6 fruit fly cellular contexts compared by ENCODE assay signal in genomic region chr2L:11221296-11221698, dm6.
TF ChIP-seq lines count a peak whose summit lies in the region.

No protein-coding gene starts in this region.

- no peak for TF ChIP-seq CTCF in whole organism, embryonic (GFP tag; optimal IDR thresholded peaks at IDR 0.05; lab: Kevin White, UChicago)

TF ChIP-seq in whole organism, 6 proteins besides CTCF, POLR2A, EP300 and RAD21:
- peak; percentile 60 for TF ChIP-seq Dll (optimal IDR thresholded peaks at IDR 0.05; lab: Kevin White, UChicago)
- no peak for TF ChIP-seq CG8478 (optimal IDR thresholded peaks at IDR 0.05; lab: Kevin White, UChicago)

TF ChIP-seq in whole organism, adult, 20 proteins besides CTCF, POLR2A, EP300 and RAD21:
- TF ChIP-seq CG5204 (GFP tag; optimal IDR thresholded peaks at IDR 0.05; lab: Kevin White, UChicago) (no peak), kay (GFP tag; lab: Kevin White, UChicago; ENCODE audit: borderline replicate concordance) (no peak), tj (GFP tag; optimal IDR thresholded peaks at IDR 0.05; lab: Kevin White, UChicago) (peak; percentile 15), CG1620 (GFP tag; optimal IDR thresholded peaks at IDR 0.05; lab: Kevin White, UChicago) (no peak)

TF ChIP-seq in whole organism, embryonic, 481 proteins besides CTCF, POLR2A, EP300 and RAD21 (continues in another document):
- no peak for TF ChIP-seq dan (GFP tag; IDR thresholded peaks at IDR 0.05; lab: Robert Waterston, UW)
- TF ChIP-seq CG1233 (GFP tag; optimal IDR thresholded peaks at IDR 0.05; lab: Kevin White, UChicago): no peak
- no peak for TF ChIP-seq tio (GFP tag; optimal IDR thresholded peaks at IDR 0.05; lab: Kevin White, UChicago)
- TF ChIP-seq bcd (GFP tag; optimal IDR thresholded peaks at IDR 0.05; lab: Kevin White, UChicago): no peak
- TF ChIP-seq gfzf (GFP tag; optimal IDR thresholded peaks at IDR 0.05; lab: Kevin White, UChicago): no peak
- TF ChIP-seq CG11723 (GFP tag; optimal IDR thresholded peaks at IDR 0.05; lab: Kevin White, UChicago): no peak
- TF ChIP-seq Sry-β (GFP tag; optimal IDR thresholded peaks at IDR 0.05; lab: Kevin White, UChicago): no peak
- no peak for TF ChIP-seq CG9437 (GFP tag; optimal IDR thresholded peaks at IDR 0.05; lab: Kevin White, UChicago)
- 0 out of 2 replicates have a peak, but pooled peaks have one; percentile 11 for TF ChIP-seq CG31224 (GFP tag; IDR thresholded peaks at IDR 0.05; lab: Robert Waterston, UW)
- no peak for TF ChIP-seq CG8290 (GFP tag; optimal IDR thresholded peaks at IDR 0.05; lab: Kevin White, UChicago)
- peak in 1 of 2 experiments; percentile 25 for TF ChIP-seq CG8290 (tag; optimal IDR thresholded peaks at IDR 0.05; lab: Kevin White, UChicago)
- TF ChIP-seq CG18476 (GFP tag; optimal IDR thresholded peaks at IDR 0.05; lab: Kevin White, UChicago): no peak
- TF ChIP-seq CG18764 (GFP tag; optimal IDR thresholded peaks at IDR 0.05; lab: Kevin White, UChicago): no peak
- TF ChIP-seq CG17328 (GFP tag; IDR thresholded peaks at IDR 0.05; lab: Robert Waterston, UW): no peak
- no peak for TF ChIP-seq seq (GFP tag; IDR thresholded peaks at IDR 0.05; lab: Robert Waterston, UW)
- no peak for TF ChIP-seq Fer3 (tag; optimal IDR thresholded peaks at IDR 0.05; lab: Kevin White, UChicago)
- no peak for TF ChIP-seq Awh (GFP tag; IDR thresholded peaks at IDR 0.05; lab: Robert Waterston, UW)
- no peak for TF ChIP-seq CG17186 (GFP tag; optimal IDR thresholded peaks at IDR 0.05; lab: Kevin White, UChicago)
- TF ChIP-seq CG17568 (GFP tag; optimal IDR thresholded peaks at IDR 0.05; lab: Kevin White, UChicago): peak; percentile 47
- no peak for TF ChIP-seq dm (GFP tag; optimal IDR thresholded peaks at IDR 0.05; lab: Kevin White, UChicago)
- no peak for TF ChIP-seq CG11504 (tag; optimal IDR thresholded peaks at IDR 0.05; lab: Kevin White, UChicago)
- peak; percentile 27 for TF ChIP-seq CG12219 (GFP tag; optimal IDR thresholded peaks at IDR 0.05; lab: Kevin White, UChicago)

TF ChIP-seq in whole organism, prepupa, 60 proteins besides CTCF, POLR2A, EP300 and RAD21:
- TF ChIP-seq Eip75B (GFP tag; optimal IDR thresholded peaks at IDR 0.05; lab: Kevin White, UChicago) (peak; percentile 18), CG16779 (tag; optimal IDR thresholded peaks at IDR 0.05; lab: Kevin White, UChicago) (peak; percentile 23), CG15336 (GFP tag; IDR thresholded peaks at IDR 0.05; lab: Robert Waterston, UW) (peak; percentile 20; the same call in 1 of the 2 replicates), CG34406 (GFP tag; optimal IDR thresholded peaks at IDR 0.05; lab: Kevin White, UChicago) (peak; percentile 8), CG8119 (GFP tag; IDR thresholded peaks at IDR 0.05; lab: Robert Waterston, UW) (no peak), ss (GFP tag; optimal IDR thresholded peaks at IDR 0.05; lab: Kevin White, UChicago) (peak in 1 of 2 experiments; percentile 42), pdm3 (GFP tag; optimal IDR thresholded peaks at IDR 0.05; lab: Kevin White, UChicago) (peak; percentile 11), achi (GFP tag; optimal IDR thresholded peaks at IDR 0.05; lab: Kevin White, UChicago) (peak; percentile 13), dac (GFP tag; optimal IDR thresholded peaks at IDR 0.05; lab: Kevin White, UChicago) (no peak), eg (GFP tag; IDR thresholded peaks at IDR 0.05; lab: Robert Waterston, UW) (peak; percentile 17; the same call in 1 of the 3 replicates), salr (GFP tag; optimal IDR thresholded peaks at IDR 0.05; lab: Kevin White, UChicago) (peak in 1 of 2 experiments; percentile 4), CG9139 (GFP tag; optimal IDR thresholded peaks at IDR 0.05; lab: Kevin White, UChicago) (peak; percentile 24), net (GFP tag; optimal IDR thresholded peaks at IDR 0.05; lab: Kevin White, UChicago) (peak; percentile 14), Eip78C (GFP tag; lab: Kevin White, UChicago) (peak; percentile 45), CG4318 (GFP tag; optimal IDR thresholded peaks at IDR 0.05; lab: Kevin White, UChicago) (no peak), Ets21C (GFP tag; optimal IDR thresholded peaks at IDR 0.05; lab: Kevin White, UChicago) (no peak), CG6276 (GFP tag; optimal IDR thresholded peaks at IDR 0.05; lab: Kevin White, UChicago) (no peak), dsx (GFP tag; optimal IDR thresholded peaks at IDR 0.05; lab: Kevin White, UChicago; ENCODE audit: poor library complexity, severe bottlenecking) (peak; percentile 5), CG6854 (GFP tag; optimal IDR thresholded peaks at IDR 0.05; lab: Kevin White, UChicago) (peak; percentile 44), CG8632 (GFP tag; optimal IDR thresholded peaks at IDR 0.05; lab: Kevin White, UChicago) (peak; percentile 38), acj6 (GFP tag; optimal IDR thresholded peaks at IDR 0.05; lab: Kevin White, UChicago) (peak; percentile 43)

TF ChIP-seq in whole organism, pupa, 21 proteins besides CTCF, POLR2A, EP300 and RAD21:
- no peak for TF ChIP-seq CG10348 (GFP tag; IDR thresholded peaks at IDR 0.05; lab: Robert Waterston, UW)
- no peak for TF ChIP-seq EcR (GFP tag; optimal IDR thresholded peaks at IDR 0.05; lab: Kevin White, UChicago)
- no peak for TF ChIP-seq gl (tag; optimal IDR thresholded peaks at IDR 0.05; lab: Kevin White, UChicago)
- no peak for TF ChIP-seq CG32121 (GFP tag; IDR thresholded peaks at IDR 0.05; lab: Robert Waterston, UW)
- TF ChIP-seq CG14655 (GFP tag; optimal IDR thresholded peaks at IDR 0.05; lab: Kevin White, UChicago): peak; percentile 10
- peak; percentile 58; the same call in 2 of the 3 replicates for TF ChIP-seq CG4496 (GFP tag; IDR thresholded peaks at IDR 0.05; lab: Robert Waterston, UW)
- TF ChIP-seq CG9948 (tag; optimal IDR thresholded peaks at IDR 0.05; lab: Kevin White, UChicago): no peak
- TF ChIP-seq Pif1B (GFP tag; optimal IDR thresholded peaks at IDR 0.05; lab: Kevin White, UChicago): no peak
- TF ChIP-seq CG17806 (tag; optimal IDR thresholded peaks at IDR 0.05; lab: Kevin White, UChicago): no peak
- peak; percentile 6 for TF ChIP-seq D1 (tag; optimal IDR thresholded peaks at IDR 0.05; lab: Kevin White, UChicago)
- TF ChIP-seq Ets98B (GFP tag; IDR thresholded peaks at IDR 0.05; lab: Robert Waterston, UW): peak; percentile 15; the same call in 1 of the 2 replicates
- TF ChIP-seq Pif1A (GFP tag; optimal IDR thresholded peaks at IDR 0.05; lab: Kevin White, UChicago): peak; percentile 18
- peak; percentile 3 for TF ChIP-seq CG34367 (tag; optimal IDR thresholded peaks at IDR 0.05; lab: Kevin White, UChicago)
- TF ChIP-seq CG12605 (GFP tag; IDR thresholded peaks at IDR 0.05; lab: Robert Waterston, UW): peak; percentile 18; the same call in 1 of the 2 replicates
- TF ChIP-seq Snoo (tag; optimal IDR thresholded peaks at IDR 0.05; lab: Kevin White, UChicago): no peak
- no peak for TF ChIP-seq CG8301 (tag; optimal IDR thresholded peaks at IDR 0.05; lab: Kevin White, UChicago)
- no peak for TF ChIP-seq rn (GFP tag; IDR thresholded peaks at IDR 0.05; lab: Robert Waterston, UW)
- no peak for TF ChIP-seq fd96Ca (GFP tag; IDR thresholded peaks at IDR 0.05; lab: Robert Waterston, UW)
- TF ChIP-seq CG13204 (GFP tag; optimal IDR thresholded peaks at IDR 0.05; lab: Kevin White, UChicago): no peak
- TF ChIP-seq CG15710 (tag; optimal IDR thresholded peaks at IDR 0.05; lab: Kevin White, UChicago): no peak
- no peak for TF ChIP-seq CG8159 (tag; optimal IDR thresholded peaks at IDR 0.05; lab: Kevin White, UChicago)
TF ChIP-seq in whole organism, pupa: peak in this region for 7.

TF ChIP-seq in whole organism, wandering third instar larva, 38 proteins besides CTCF, POLR2A, EP300 and RAD21:
- TF ChIP-seq Hr83 (GFP tag; optimal IDR thresholded peaks at IDR 0.05; lab: Kevin White, UChicago; ENCODE audit: poor library complexity, severe bottlenecking): peak; percentile 15
- no peak for TF ChIP-seq Hnf4 (GFP tag; optimal IDR thresholded peaks at IDR 0.05; lab: Kevin White, UChicago)
- no peak for TF ChIP-seq sage (GFP tag; optimal IDR thresholded peaks at IDR 0.05; lab: Kevin White, UChicago)
- TF ChIP-seq h (GFP tag; optimal IDR thresholded peaks at IDR 0.05; lab: Kevin White, UChicago): no peak
- TF ChIP-seq Dif (GFP tag; optimal IDR thresholded peaks at IDR 0.05; lab: Kevin White, UChicago; ENCODE audit: partially characterized antibody): peak; percentile 53
- peak; percentile 5 for TF ChIP-seq woc (GFP tag; optimal IDR thresholded peaks at IDR 0.05; lab: Kevin White, UChicago)
- TF ChIP-seq N (GFP tag; optimal IDR thresholded peaks at IDR 0.05; lab: Kevin White, UChicago): no peak
- no peak for TF ChIP-seq ey (GFP tag; optimal IDR thresholded peaks at IDR 0.05; lab: Kevin White, UChicago)
TF ChIP-seq in whole organism, wandering third instar larva: peak in this region for 3.
